Worm (Caenorhabditis elegans) whole organism, midembryonic: ENCODE measurements around the gene gcy-18.

Experiments used
- T22C8.4 ChIP-seq: fragments of 200-800 bp; sonication (Bioruptor generic); IDR thresholded peaks from 2 replicates; pipeline ENCODE4 v1.3.6; 2022; ENCODE audit warnings: missing genetic modification characterization, missing compliant biosample characterization
- cog-1 ChIP-seq: sonication (generic microtip); optimal IDR thresholded peaks from 2 replicates; lab custom pipeline; 2016; ENCODE audit warnings: missing genetic modification characterization, missing compliant biosample characterization
- med-1 ChIP-seq: sonication (generic microtip); optimal IDR thresholded peaks from 2 replicates; lab custom pipeline; 2017; ENCODE audit warnings: missing genetic modification characterization, mild to moderate bottlenecking, missing compliant biosample characterization, antibody characterized with exemption, missing genetic modification reagents; ENCODE audit not compliant: insufficient read depth
- ref-1 ChIP-seq: fragments of 200-800 bp; sonication (Bioruptor generic); conservative IDR thresholded peaks from 2 replicates; pipeline ENCODE4 v1.3.6; 2022; ENCODE audit warnings: missing genetic modification reagents, missing genetic modification characterization, missing compliant biosample characterization
- tab-1 ChIP-seq: fragments of 200-800 bp; sonication (Bioruptor generic); IDR thresholded peaks from 2 replicates; pipeline ENCODE4 v1.3.6; 2022; ENCODE audit warnings: missing genetic modification characterization, missing compliant biosample characterization

DNA sequence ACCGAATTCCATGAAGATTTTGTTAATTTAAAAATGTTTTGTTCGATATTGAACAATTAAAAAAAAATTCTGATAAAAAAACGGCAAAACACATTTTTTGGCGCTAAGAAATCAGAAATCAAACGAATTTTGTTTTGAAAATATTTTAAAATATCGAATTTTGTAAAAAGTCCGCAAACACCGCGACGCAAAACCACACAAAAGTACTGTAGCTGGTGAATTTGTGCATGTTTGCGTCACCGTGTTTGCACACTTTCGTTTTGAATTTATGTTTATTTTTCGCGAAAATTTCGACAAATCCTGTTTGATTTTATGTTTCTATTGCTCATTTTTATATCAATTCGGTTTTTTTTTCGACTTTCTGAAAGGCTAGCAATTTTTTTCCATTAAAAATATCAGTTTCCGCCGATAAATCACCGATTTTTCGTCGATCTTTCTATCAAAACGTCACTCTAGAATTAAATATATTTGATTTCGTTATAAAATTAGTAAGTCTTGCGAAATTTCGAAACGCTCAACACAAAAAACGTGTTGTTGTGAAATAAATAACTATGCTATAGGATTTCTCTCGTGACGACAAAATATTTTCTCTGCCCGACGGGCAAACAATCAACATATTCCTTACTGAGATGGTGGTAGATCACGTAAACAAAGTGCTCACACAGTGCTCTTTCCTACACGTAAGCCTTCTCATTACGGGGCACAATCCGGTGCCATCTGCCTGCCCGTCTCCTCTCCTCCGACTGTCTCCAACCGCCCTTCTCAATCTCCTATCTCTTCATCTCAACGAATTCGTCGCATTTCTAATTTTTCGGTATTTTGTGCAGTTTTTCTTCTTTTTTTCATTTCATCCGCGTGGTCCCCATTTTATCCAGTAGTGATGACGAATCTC lies 28.0 kb upstream of the gcy-18 start:
- TF ChIP-seq cog-1 (no peak), ref-1 (GFP tag; lab: Robert Waterston, UW) (no peak), T22C8.4 (GFP tag; lab: Robert Waterston, UW) (no peak), med-1 (GFP tag; lab: Kevin White, UChicago) (no peak), tab-1 (GFP tag; lab: Robert Waterston, UW) (no peak)
